Worm (Caenorhabditis elegans): ENCODE measurements around the gene K03A11.4.

DNA sequence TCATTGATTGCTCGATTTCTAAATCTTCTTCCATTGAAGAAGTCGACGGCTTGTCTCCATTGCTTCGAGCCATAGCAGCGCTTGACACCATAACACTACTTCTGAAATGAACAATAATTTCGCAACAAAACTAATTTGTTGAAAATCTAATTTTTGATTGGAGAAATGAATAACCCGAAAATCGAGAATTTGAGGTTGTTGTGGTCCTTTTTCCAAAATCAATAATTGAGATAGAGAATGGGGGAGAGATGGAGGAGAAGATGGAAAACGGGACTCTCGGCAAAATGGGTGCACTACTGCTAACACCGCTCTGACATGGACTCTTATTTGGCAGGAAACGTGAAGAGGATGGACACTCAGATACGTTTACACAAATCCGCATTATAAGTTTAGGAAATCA is 44.2 kb downstream of the K03A11.4 start, which contains the start of gene snx-17:
- TF ChIP-seq unc-39 (tag; optimal IDR thresholded peaks at IDR 0.05), result no peak
- no peak for TF ChIP-seq nhr-237 (tag; optimal IDR thresholded peaks at IDR 0.05)
- no peak for TF ChIP-seq pha-4 (tag; optimal IDR thresholded peaks at IDR 0.05)
- TF ChIP-seq flh-1 (GFP tag; optimal IDR thresholded peaks at IDR 0.05), result no peak
- no peak for TF ChIP-seq nhr-28 (tag; optimal IDR thresholded peaks at IDR 0.05)
- no peak for TF ChIP-seq zip-8 (tag; optimal IDR thresholded peaks at IDR 0.05)
- TF ChIP-seq unc-62 (GFP tag; optimal IDR thresholded peaks at IDR 0.05), result no peak

Data from whole organism, mixed stage, embryonic.